Worm (Caenorhabditis elegans): ENCODE data around the gene F36H9.10.

F36H9.10 gene

ce11 chrV:1797900-1798299 is at the start of gene F36H9.10:
TSS of gene F36H9.10 (plus strand) at chrV:1798200.
- TF ChIP-seq ets-7 (tag; optimal IDR thresholded peaks at IDR 0.05): no peak
- no peak for TF ChIP-seq tbx-37 (GFP tag; conservative IDR thresholded peaks at IDR 0.05)
- no peak for TF ChIP-seq tra-4 (tag; optimal IDR thresholded peaks at IDR 0.05)
- no peak for TF ChIP-seq hmg-4 (GFP tag; optimal IDR thresholded peaks at IDR 0.05)
- TF ChIP-seq hnd-1 (tag; optimal IDR thresholded peaks at IDR 0.05): no peak
- no peak for TF ChIP-seq flt-1 (GFP tag; IDR thresholded peaks at IDR 0.05)
- TF ChIP-seq B0310.2 (tag; optimal IDR thresholded peaks at IDR 0.05): no peak
- no peak for TF ChIP-seq scrt-1 (GFP tag; IDR thresholded peaks at IDR 0.05)
- no peak for TF ChIP-seq ceh-36 (tag; optimal IDR thresholded peaks at IDR 0.05)
- no peak for TF ChIP-seq pes-1 (GFP tag; IDR thresholded peaks at IDR 0.05)
- TF ChIP-seq hmbx-1 (tag; optimal IDR thresholded peaks at IDR 0.05): no peak
- TF ChIP-seq F13C5.2 (tag; optimal IDR thresholded peaks at IDR 0.05): no peak
- no peak for TF ChIP-seq aly-1 (tag; optimal IDR thresholded peaks at IDR 0.05)
- TF ChIP-seq tbx-11 (GFP tag; IDR thresholded peaks at IDR 0.05): no peak
- no peak for TF ChIP-seq ceh-13 (GFP tag; optimal IDR thresholded peaks at IDR 0.05)

- no peak for TF ChIP-seq flt-1 (GFP tag; IDR thresholded peaks at IDR 0.05)
These were observed 48.9 kb upstream of the F36H9.10 start, which contains the start of gene ZK697.8 for ce11 chrV:1749053-1749452. TSS of gene ZK697.8 (minus strand) at chrV:1749153.

- no peak for TF ChIP-seq hmbx-1 (tag; optimal IDR thresholded peaks at IDR 0.05)
- no peak for TF ChIP-seq sea-1 (GFP tag; conservative IDR thresholded peaks at IDR 0.05)
- TF ChIP-seq aly-1 (tag; optimal IDR thresholded peaks at IDR 0.05): no peak
These were observed 46.6 kb upstream of the F36H9.10 start, which contains the start of gene srh-199 for ce11 chrV:1751449-1751848. TSS of gene srh-199 (minus strand) at chrV:1751549.

ce11 chrV:1752496-1752895 is 45.5 kb upstream of the F36H9.10 start, which contains the start of gene ZK697.1:
TSS of gene ZK697.1 (plus strand) at chrV:1752796.
- TF ChIP-seq hmbx-1 (tag; optimal IDR thresholded peaks at IDR 0.05) (no peak), tbx-11 (GFP tag; IDR thresholded peaks at IDR 0.05) (no peak), hnd-1 (tag; optimal IDR thresholded peaks at IDR 0.05) (no peak), sea-1 (GFP tag; conservative IDR thresholded peaks at IDR 0.05) (no peak), ceh-36 (tag; optimal IDR thresholded peaks at IDR 0.05) (no peak), tra-4 (tag; optimal IDR thresholded peaks at IDR 0.05) (no peak), pes-1 (GFP tag; IDR thresholded peaks at IDR 0.05) (no peak), aly-1 (tag; optimal IDR thresholded peaks at IDR 0.05) (no peak), tbx-37 (GFP tag; conservative IDR thresholded peaks at IDR 0.05) (no peak), ama-1 (optimal IDR thresholded peaks at IDR 0.05) (no peak), ets-7 (tag; optimal IDR thresholded peaks at IDR 0.05) (no peak)

- no peak for TF ChIP-seq F13C5.2 (tag; optimal IDR thresholded peaks at IDR 0.05)
- no peak for TF ChIP-seq ama-1 (optimal IDR thresholded peaks at IDR 0.05)
- no peak for TF ChIP-seq B0310.2 (tag; optimal IDR thresholded peaks at IDR 0.05)
- TF ChIP-seq scrt-1 (GFP tag; IDR thresholded peaks at IDR 0.05): no peak
These were observed 42.4 kb upstream of the F36H9.10 start, which contains the start of gene ZK697.14 for ce11 chrV:1755589-1755988. TSS of gene ZK697.14 (minus strand) at chrV:1755689.

ce11 chrV:1756099-1756498 is 41.9 kb upstream of the F36H9.10 start:
- TF ChIP-seq sea-1 (GFP tag; conservative IDR thresholded peaks at IDR 0.05): no peak
- TF ChIP-seq ets-7 (tag; optimal IDR thresholded peaks at IDR 0.05): no peak
- no peak for TF ChIP-seq tbx-37 (GFP tag; conservative IDR thresholded peaks at IDR 0.05)
- TF ChIP-seq hmg-4 (GFP tag; optimal IDR thresholded peaks at IDR 0.05): no peak
- TF ChIP-seq ceh-13 (GFP tag; optimal IDR thresholded peaks at IDR 0.05): no peak
- no peak for TF ChIP-seq ceh-36 (tag; optimal IDR thresholded peaks at IDR 0.05)
- TF ChIP-seq ama-1 (optimal IDR thresholded peaks at IDR 0.05): no peak
- no peak for TF ChIP-seq tbx-11 (GFP tag; IDR thresholded peaks at IDR 0.05)
- TF ChIP-seq flt-1 (GFP tag; IDR thresholded peaks at IDR 0.05): no peak
- TF ChIP-seq hnd-1 (tag; optimal IDR thresholded peaks at IDR 0.05): no peak
- TF ChIP-seq F13C5.2 (tag; optimal IDR thresholded peaks at IDR 0.05): no peak
- TF ChIP-seq aly-1 (tag; optimal IDR thresholded peaks at IDR 0.05): no peak
- TF ChIP-seq tra-4 (tag; optimal IDR thresholded peaks at IDR 0.05): no peak
- TF ChIP-seq pes-1 (GFP tag; IDR thresholded peaks at IDR 0.05): no peak
- no peak for TF ChIP-seq hmbx-1 (tag; optimal IDR thresholded peaks at IDR 0.05)
- TF ChIP-seq B0310.2 (tag; optimal IDR thresholded peaks at IDR 0.05): no peak
- TF ChIP-seq scrt-1 (GFP tag; IDR thresholded peaks at IDR 0.05): no peak

- no peak for TF ChIP-seq ama-1 (optimal IDR thresholded peaks at IDR 0.05)
- TF ChIP-seq aly-1 (tag; optimal IDR thresholded peaks at IDR 0.05): no peak
- no peak for TF ChIP-seq hmbx-1 (tag; optimal IDR thresholded peaks at IDR 0.05)
- no peak for TF ChIP-seq ceh-36 (tag; optimal IDR thresholded peaks at IDR 0.05)
- no peak for TF ChIP-seq scrt-1 (GFP tag; IDR thresholded peaks at IDR 0.05)
- TF ChIP-seq tbx-37 (GFP tag; conservative IDR thresholded peaks at IDR 0.05): no peak
- TF ChIP-seq hnd-1 (tag; optimal IDR thresholded peaks at IDR 0.05): no peak
- TF ChIP-seq hmg-4 (GFP tag; optimal IDR thresholded peaks at IDR 0.05): no peak
- TF ChIP-seq tra-4 (tag; optimal IDR thresholded peaks at IDR 0.05): no peak
- TF ChIP-seq tbx-11 (GFP tag; IDR thresholded peaks at IDR 0.05): no peak
- TF ChIP-seq flt-1 (GFP tag; IDR thresholded peaks at IDR 0.05): no peak
- no peak for TF ChIP-seq B0310.2 (tag; optimal IDR thresholded peaks at IDR 0.05)
These were observed 41.1 kb upstream of the F36H9.10 start, which contains the start of gene clec-204 for ce11 chrV:1756856-1757255. TSS of gene clec-204 (plus strand) at chrV:1757156.

ce11 chrV:1760682-1761081 is 37.3 kb upstream of the F36H9.10 start, which contains the start of gene clec-205:
TSS of gene clec-205 (plus strand) at chrV:1760893.
- TF ChIP-seq pes-1 (GFP tag; IDR thresholded peaks at IDR 0.05): no peak
- no peak for TF ChIP-seq tbx-37 (GFP tag; conservative IDR thresholded peaks at IDR 0.05)
- TF ChIP-seq ama-1 (optimal IDR thresholded peaks at IDR 0.05): no peak
- no peak for TF ChIP-seq ceh-13 (GFP tag; optimal IDR thresholded peaks at IDR 0.05)
- TF ChIP-seq hmbx-1 (tag; optimal IDR thresholded peaks at IDR 0.05): no peak
- TF ChIP-seq hmg-4 (GFP tag; optimal IDR thresholded peaks at IDR 0.05): no peak
- no peak for TF ChIP-seq ets-7 (tag; optimal IDR thresholded peaks at IDR 0.05)
- TF ChIP-seq sea-1 (GFP tag; conservative IDR thresholded peaks at IDR 0.05): no peak
- no peak for TF ChIP-seq aly-1 (tag; optimal IDR thresholded peaks at IDR 0.05)
- no peak for TF ChIP-seq flt-1 (GFP tag; IDR thresholded peaks at IDR 0.05)
- no peak for TF ChIP-seq tbx-11 (GFP tag; IDR thresholded peaks at IDR 0.05)
- no peak for TF ChIP-seq ceh-36 (tag; optimal IDR thresholded peaks at IDR 0.05)

All from whole organism, early embryonic.